Worm (Caenorhabditis elegans) whole organism, L3 larva: Measurements from ENCODE around the gene C13G5.2.
A peak's percentile ranks its signal among the peaks of the same experiment; 100 is the strongest.

Experiments used
- R02D3.7 ChIP-seq: fragments of 150-350 bp; optimal IDR thresholded peaks from 2 replicates; lab custom pipeline; 2014; ENCODE audit warnings: missing biosample characterization, missing genetic modification characterization
- ZK546.5 ChIP-seq: sonication (generic microtip); optimal IDR thresholded peaks from 2 replicates; lab custom pipeline; 2017; ENCODE audit warnings: missing biosample characterization, missing genetic modification characterization
- ceh-16 ChIP-seq: sonication (generic microtip); optimal IDR thresholded peaks from 2 replicates; lab custom pipeline; 2017; ENCODE audit warnings: missing biosample characterization, missing genetic modification characterization
- ceh-9 ChIP-seq: sonication (generic microtip); optimal IDR thresholded peaks from 2 replicates; lab custom pipeline; 2018; ENCODE audit warnings: missing biosample characterization, missing genetic modification characterization
- daf-12 ChIP-seq: fragments of 150-350 bp; optimal IDR thresholded peaks from 2 replicates; lab custom pipeline; 2014; ENCODE audit warnings: missing biosample characterization, missing genetic modification reagents, missing genetic modification characterization
- egl-27 ChIP-seq: sonication (generic microtip); optimal IDR thresholded peaks from 4 replicates; lab custom pipeline; 2017; ENCODE audit warnings: missing biosample characterization, missing genetic modification reagents, missing genetic modification characterization
- elt-1 ChIP-seq: fragments of 150-350 bp; optimal IDR thresholded peaks from 2 replicates; lab custom pipeline; 2014; ENCODE audit warnings: missing biosample characterization, missing genetic modification characterization
- elt-2 ChIP-seq: sonication (generic microtip); optimal IDR thresholded peaks from 2 replicates; lab custom pipeline; 2016; ENCODE audit warnings: missing genetic modification reagents, mild to moderate bottlenecking, missing genetic modification characterization, missing compliant biosample characterization
- eor-1 ChIP-seq, 2 experiments: fragments of 150-350 bp; optimal IDR thresholded peaks; 2 replicates each; lab custom pipeline; 2014 to 2018; ENCODE audit warnings: missing biosample characterization in 2 of 2, missing genetic modification characterization in 2 of 2
- fkh-10 ChIP-seq: sonication (generic microtip); optimal IDR thresholded peaks from 2 replicates; lab custom pipeline; 2017; ENCODE audit warnings: missing biosample characterization, missing genetic modification reagents, missing genetic modification characterization
- hmg-11 ChIP-seq: sonication (generic microtip); optimal IDR thresholded peaks from 2 replicates; lab custom pipeline; 2016; ENCODE audit warnings: missing genetic modification characterization, missing compliant biosample characterization
- jun-1 ChIP-seq: fragments of 150-350 bp; optimal IDR thresholded peaks from 2 replicates; lab custom pipeline; 2014; ENCODE audit warnings: missing biosample characterization, missing genetic modification reagents, missing genetic modification characterization
- lin-15B ChIP-seq: fragments of 150-350 bp; optimal IDR thresholded peaks from 2 replicates; lab custom pipeline; 2014; ENCODE audit warnings: missing biosample characterization, missing genetic modification characterization
- lin-39 ChIP-seq: fragments of 150-350 bp; optimal IDR thresholded peaks from 2 replicates; lab custom pipeline; 2018; ENCODE audit warnings: missing biosample characterization, missing genetic modification reagents, missing genetic modification characterization
- lsy-12 ChIP-seq: sonication (generic microtip); optimal IDR thresholded peaks from 2 replicates; lab custom pipeline; 2016; ENCODE audit warnings: mild to moderate bottlenecking, missing genetic modification characterization, missing compliant biosample characterization
- mdl-1 ChIP-seq: fragments of 150-350 bp; optimal IDR thresholded peaks from 2 replicates; lab custom pipeline; 2014; ENCODE audit warnings: missing biosample characterization, missing genetic modification characterization
- nfya-1 ChIP-seq: sonication (generic microtip); optimal IDR thresholded peaks from 2 replicates; lab custom pipeline; 2017; ENCODE audit warnings: missing genetic modification characterization, mild to moderate bottlenecking, missing compliant biosample characterization, antibody characterized with exemption, moderate library complexity; ENCODE audit not compliant: insufficient read depth
- nhr-12 ChIP-seq: fragments of 150-350 bp; optimal IDR thresholded peaks from 2 replicates; lab custom pipeline; 2014; ENCODE audit warnings: missing biosample characterization, missing genetic modification characterization
- nhr-23 ChIP-seq: fragments of 150-350 bp; optimal IDR thresholded peaks from 2 replicates; lab custom pipeline; 2014; ENCODE audit warnings: missing biosample characterization, missing genetic modification reagents, missing genetic modification characterization
- nhr-25 ChIP-seq: sonication (generic microtip); optimal IDR thresholded peaks from 2 replicates; lab custom pipeline; 2017; ENCODE audit warnings: missing biosample characterization, missing genetic modification characterization
- nhr-28 ChIP-seq: fragments of 150-350 bp; optimal IDR thresholded peaks from 2 replicates; lab custom pipeline; 2014; ENCODE audit warnings: missing biosample characterization, missing genetic modification characterization
- nhr-43 ChIP-seq: sonication (generic microtip); optimal IDR thresholded peaks from 2 replicates; lab custom pipeline; 2016; ENCODE audit warnings: mild to moderate bottlenecking, missing genetic modification characterization, missing compliant biosample characterization; ENCODE audit not compliant: poor library complexity, severe bottlenecking
- nhr-77 ChIP-seq: fragments of 150-350 bp; optimal IDR thresholded peaks from 2 replicates; lab custom pipeline; 2014; ENCODE audit warnings: missing biosample characterization, missing genetic modification characterization
- pha-4 ChIP-seq: fragments of 150-350 bp; optimal IDR thresholded peaks from 2 replicates; lab custom pipeline; 2014; ENCODE audit warnings: missing biosample characterization, missing genetic modification reagents, missing genetic modification characterization
- pqm-1 ChIP-seq: fragments of 150-350 bp; optimal IDR thresholded peaks from 2 replicates; lab custom pipeline; 2017; ENCODE audit warnings: missing biosample characterization, missing genetic modification characterization, inconsistent platforms
- skn-1 ChIP-seq: fragments of 150-350 bp; optimal IDR thresholded peaks from 2 replicates; lab custom pipeline; 2014; ENCODE audit warnings: missing biosample characterization, missing genetic modification characterization
- snpc-4 ChIP-seq: fragments of 150-350 bp; optimal IDR thresholded peaks from 2 replicates; lab custom pipeline; 2014; ENCODE audit warnings: missing biosample characterization, missing genetic modification characterization
- unc-39 ChIP-seq: sonication (generic microtip); optimal IDR thresholded peaks from 4 replicates; lab custom pipeline; 2017; ENCODE audit warnings: missing biosample characterization, missing genetic modification characterization
- unc-62 ChIP-seq: fragments of 150-350 bp; sonication (generic microtip); optimal IDR thresholded peaks from 4 replicates; lab custom pipeline; 2014; ENCODE audit warnings: missing biosample characterization, missing genetic modification reagents, missing genetic modification characterization
- zag-1 ChIP-seq: fragments of 150-350 bp; optimal IDR thresholded peaks from 2 replicates; lab custom pipeline; 2014; ENCODE audit warnings: missing biosample characterization, missing genetic modification characterization
- ztf-11 ChIP-seq: fragments of 150-350 bp; optimal IDR thresholded peaks from 2 replicates; lab custom pipeline; 2014; ENCODE audit warnings: missing biosample characterization, missing genetic modification characterization

Gene C13G5.2

ce11 chrIII:8646021-8646420 lies 27.8 kb upstream of the C13G5.2 start:
- TF ChIP-seq elt-2 (tag; lab: Kevin White, UChicago): peak; percentile 12
- peak; percentile 40 for TF ChIP-seq nhr-43
- no peak for TF ChIP-seq nhr-25
- TF ChIP-seq, all 47 proteins: peak for 2

- TF ChIP-seq nhr-77 (tag; lab: Kevin White, UChicago) (no peak), mdl-1 (tag; lab: Kevin White, UChicago) (no peak), unc-62 (GFP tag; lab: Kevin White, UChicago) (no peak), unc-39 (tag; lab: Kevin White, UChicago) (no peak), fkh-10 (no peak), ceh-9 (no peak), zag-1 (no peak), nfya-1 (tag; lab: Kevin White, UChicago) (no peak), nhr-43 (no peak), egl-27 (tag; lab: Kevin White, UChicago) (no peak), ztf-11 (tag; lab: Kevin White, UChicago) (no peak), nhr-28 (tag; lab: Kevin White, UChicago) (no peak), eor-1 (tag; optimal IDR thresholded peaks at IDR 0.05; lab: Kevin White, UChicago) (no peak), elt-1 (tag; lab: Kevin White, UChicago) (no peak)
Observed at ce11 chrIII:8643639-8644038, 25.4 kb upstream of the C13G5.2 start, which contains the start of gene twk-7. twk-7 (minus strand) TSS chrIII:8643739.

- TF ChIP-seq nhr-12 (tag; lab: Kevin White, UChicago) (no peak), nhr-43 (peak; percentile 9), pqm-1 (peak; percentile 9), elt-2 (tag; lab: Kevin White, UChicago) (peak; percentile 20)
- TF ChIP-seq, all 47 proteins: peak for 3
Observed at ce11 chrIII:8639188-8639795, 21.0 kb upstream of the C13G5.2 start, which contains the start of gene fip-1. fip-1 (plus strand) TSS chrIII:8639745.

ce11 chrIII:8636803-8637202 lies 18.5 kb upstream of the C13G5.2 start:
- TF ChIP-seq lin-39 (tag; lab: Kevin White, UChicago): peak; percentile 47
- no peak for TF ChIP-seq daf-12 (tag; lab: Kevin White, UChicago)
- TF ChIP-seq nfya-1 (tag; lab: Kevin White, UChicago): peak; percentile 45
- no peak for TF ChIP-seq jun-1 (tag; lab: Kevin White, UChicago)
- TF ChIP-seq unc-62 (GFP tag; lab: Kevin White, UChicago): peak; percentile 28

- TF ChIP-seq nhr-12 (tag; lab: Kevin White, UChicago) (no peak), elt-2 (tag; lab: Kevin White, UChicago) (peak; percentile 16), eor-1 (tag; optimal IDR thresholded peaks at IDR 0.05; lab: Kevin White, UChicago) (no peak), snpc-4 (peak; percentile 16), skn-1 (tag; lab: Kevin White, UChicago) (peak; percentile 25), hmg-11 (tag; lab: Kevin White, UChicago) (peak; percentile 26), nhr-23 (tag; lab: Kevin White, UChicago) (peak; percentile 60), lsy-12 (no peak), pha-4 (tag; lab: Kevin White, UChicago) (peak; percentile 84), ceh-9 (no peak), ceh-16 (tag; lab: Kevin White, UChicago) (no peak), lin-15B (tag; lab: Kevin White, UChicago) (peak; percentile 92), R02D3.7 (tag; lab: Kevin White, UChicago) (peak; percentile 6), lin-39 (tag; lab: Kevin White, UChicago) (peak; percentile 4), nfya-1 (tag; lab: Kevin White, UChicago) (peak; percentile 72), ZK546.5 (tag; lab: Kevin White, UChicago) (no peak), unc-39 (tag; lab: Kevin White, UChicago) (no peak)
Observed at ce11 chrIII:8630833-8631232, 12.6 kb upstream of the C13G5.2 start, which contains the start of gene dnj-10. dnj-10 (plus strand) TSS chrIII:8631165.
